Worm (Caenorhabditis elegans) whole organism, L4/young adult: ENCODE data around the gene ztf-14.

Experiments used
- W03F9.2 ChIP-seq: fragments of 150-350 bp; optimal IDR thresholded peaks from 2 replicates; lab custom pipeline; 2014; ENCODE audit warnings: missing biosample characterization, missing genetic modification characterization
- dao-5 ChIP-seq: sonication (generic microtip); optimal IDR thresholded peaks from 2 replicates; lab custom pipeline; 2016; ENCODE audit warnings: missing genotype, missing genetic modification characterization, moderate library complexity, missing compliant biosample characterization

DNA sequence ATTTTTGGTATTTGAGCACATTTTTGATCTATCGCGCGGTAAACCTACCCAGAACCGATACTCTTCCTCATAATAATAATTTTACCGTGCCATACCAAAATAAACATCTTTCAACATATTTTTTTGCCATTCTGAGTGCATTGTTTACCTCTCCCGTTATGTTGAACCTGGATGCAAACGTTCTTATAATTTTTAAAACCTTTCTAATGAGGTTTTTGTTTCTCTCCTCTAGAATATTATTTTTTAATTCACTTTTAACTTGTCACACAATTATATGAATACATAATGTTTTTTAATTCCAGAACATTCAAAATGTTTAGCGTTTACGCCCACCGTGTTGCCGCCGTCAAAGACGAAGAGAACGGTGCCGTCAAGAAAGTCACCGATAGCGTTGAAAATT, 49.7 kb downstream of the ztf-14 start, which contains the start of gene enri-2:
- TF ChIP-seq dao-5 (tag; lab: Kevin White, UChicago) (no peak), W03F9.2 (no peak)
